Fruit fly (Drosophila melanogaster) ovary, adult (tissue): ENCODE data around the gene Lectin-galC1.

Source experiments
- CG17801 ChIP-seq: fragments of 200-800 bp; optimal IDR thresholded peaks from 2 replicates; lab custom pipeline; 2019; ENCODE audit warnings: missing biosample characterization, mild to moderate bottlenecking, missing genetic modification characterization, moderate library complexity; ENCODE audit not compliant: partially characterized antibody

Lectin-galC1 gene

dm6 chr2L:19463824-19464317, 46.6 kb downstream of the Lectin-galC1 start, which contains the start of gene tj:
Gene tj, plus strand, starts transcription at chr2L:19464267.
- no peak for TF ChIP-seq CG17801 (GFP tag; lab: Kevin White, UChicago)
